Worm (Caenorhabditis elegans) whole organism, L2 larva: ENCODE measurements around the gene urm-1.

Experiments used
- blmp-1 ChIP-seq: sonication (generic microtip); optimal IDR thresholded peaks from 2 replicates; lab custom pipeline; 2017; ENCODE audit warnings: missing genetic modification characterization, mild to moderate bottlenecking, missing compliant biosample characterization, antibody characterized with exemption, moderate library complexity; ENCODE audit not compliant: insufficient read depth
- lin-11 ChIP-seq: fragments of 150-350 bp; sonication (generic microtip); optimal IDR thresholded peaks from 2 replicates; lab custom pipeline; 2014; ENCODE audit warnings: missing biosample characterization, missing genetic modification characterization, inconsistent platforms, mixed read lengths
- lsy-2 ChIP-seq, 2 experiments: fragments of 150-350 bp in 1 of 2; sonication (generic microtip) in 1 of 2; optimal IDR thresholded peaks; 2 replicates each; lab custom pipeline; 2014 to 2017; ENCODE audit warnings: missing biosample characterization in 2 of 2, missing genetic modification characterization in 2 of 2
- zag-1 ChIP-seq: fragments of 150-350 bp; optimal IDR thresholded peaks from 2 replicates; lab custom pipeline; 2014; ENCODE audit warnings: missing biosample characterization, missing genetic modification characterization

DNA sequence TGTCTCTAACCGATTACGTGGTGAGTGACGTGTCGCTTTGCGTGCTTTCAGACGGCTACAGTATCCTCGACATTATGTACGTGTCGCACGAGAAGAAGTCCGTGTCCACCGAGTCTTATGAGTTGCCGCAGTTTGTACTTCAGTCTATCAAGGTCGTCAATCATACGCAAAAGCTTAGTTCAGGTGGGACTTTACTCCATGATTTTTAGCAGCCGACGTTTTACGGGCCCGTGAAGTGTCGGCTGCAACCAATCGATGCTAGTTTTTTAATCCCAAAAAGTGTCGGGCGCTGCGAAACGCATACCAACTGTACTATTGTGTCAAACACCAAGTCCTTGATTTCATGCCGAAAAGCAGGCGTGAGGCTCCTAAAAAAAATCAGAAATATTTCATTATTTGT is 19.5 kb downstream of the urm-1 start:
- TF ChIP-seq lsy-2 (tag; optimal IDR thresholded peaks at IDR 0.05; lab: Kevin White, UChicago) (no peak), blmp-1 (tag; lab: Kevin White, UChicago) (no peak), lin-11 (tag; lab: Kevin White, UChicago) (no peak), zag-1 (tag; lab: Kevin White, UChicago) (no peak)
